Fruit fly (Drosophila melanogaster): ENCODE data around the gene CG42590.

CG42590 gene

DNA sequence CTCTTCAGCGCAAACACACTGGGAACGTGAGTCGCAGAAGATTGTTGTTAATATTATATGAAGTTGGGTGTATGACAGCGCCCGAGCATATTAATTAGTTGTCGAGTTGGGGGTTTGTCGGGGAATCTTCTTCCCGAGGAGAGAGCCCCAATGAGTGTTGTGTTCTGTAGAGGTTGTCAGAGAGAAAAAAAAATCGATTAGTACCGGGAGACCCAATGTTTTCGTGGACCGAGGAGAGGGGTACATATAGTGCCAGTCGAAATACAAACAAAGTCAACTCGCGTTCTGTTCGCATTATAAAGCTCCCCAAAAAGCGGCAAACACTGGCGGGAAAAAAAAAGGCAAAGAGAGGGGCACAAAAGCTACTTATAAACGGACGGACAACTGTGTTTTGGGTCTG is 4.8 kb upstream of the CG42590 start (continued):
- TF ChIP-seq tup (GFP tag; optimal IDR thresholded peaks at IDR 0.05) (no peak), prd (optimal IDR thresholded peaks at IDR 0.05) (no peak), prd (GFP tag; IDR thresholded peaks at IDR 0.05) (no peak), CG3847 (GFP tag; IDR thresholded peaks at IDR 0.05) (no peak), GATAe (GFP tag; conservative IDR thresholded peaks at IDR 0.05) (no peak), hth (optimal IDR thresholded peaks at IDR 0.05) (no peak), CG8765 (GFP tag; IDR thresholded peaks at IDR 0.05) (no peak), CG3838 (GFP tag; optimal IDR thresholded peaks at IDR 0.05) (no peak)

DNA sequence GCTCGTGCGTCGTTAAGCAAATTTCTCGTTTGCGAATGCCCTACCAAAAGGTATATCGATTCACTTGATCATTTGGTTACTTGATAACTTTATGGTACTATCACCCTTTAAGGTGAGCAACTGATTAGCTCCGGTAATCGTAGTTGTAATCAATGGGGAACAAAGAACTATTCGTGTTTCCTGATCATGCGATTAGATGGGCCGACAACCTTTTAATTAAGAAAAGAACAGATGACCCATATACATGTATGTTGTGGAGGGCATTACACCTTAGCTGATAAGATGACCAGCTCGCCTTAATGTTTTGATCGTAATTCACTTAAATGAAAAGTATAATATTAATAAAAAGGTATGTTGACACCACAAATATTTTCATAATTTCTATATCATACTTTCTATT is 4.3 kb upstream of the CG42590 start:
- peak; percentile 3 for TF ChIP-seq gem (tag; optimal IDR thresholded peaks at IDR 0.05)
- TF ChIP-seq al (GFP tag; IDR thresholded peaks at IDR 0.05), result peak; percentile 26; the same call in 1 of the 2 replicates
- peak; percentile 35; the same call in 1 of the 2 replicates for TF ChIP-seq CG32532 (GFP tag; IDR thresholded peaks at IDR 0.05)
- TF ChIP-seq slbo (GFP tag; IDR thresholded peaks at IDR 0.05), result 0 out of 2 replicates have a peak, but pooled peaks have one; percentile 5
- TF ChIP-seq zfh2 (GFP tag; optimal IDR thresholded peaks at IDR 0.05), result peak; percentile 18
- no peak for TF ChIP-seq CG2875 (GFP tag; optimal IDR thresholded peaks at IDR 0.05)
- peak; percentile 9 for TF ChIP-seq mirr (GFP tag; optimal IDR thresholded peaks at IDR 0.05)
- peak; percentile 61 for TF ChIP-seq Vsx1 (GFP tag; optimal IDR thresholded peaks at IDR 0.05)
- TF ChIP-seq CG2120 (GFP tag; optimal IDR thresholded peaks at IDR 0.05), result peak; percentile 15
- TF ChIP-seq CG30020 (tag; optimal IDR thresholded peaks at IDR 0.05), result no peak
- TF ChIP-seq CG7745 (tag; optimal IDR thresholded peaks at IDR 0.05), result peak; percentile 97
- TF ChIP-seq CG14014 (GFP tag; IDR thresholded peaks at IDR 0.05), result peak; percentile 27; the same call in 1 of the 2 replicates
- no peak for TF ChIP-seq CG8290 (GFP tag; optimal IDR thresholded peaks at IDR 0.05)
- peak in 1 of 2 experiments; percentile 42 for TF ChIP-seq CG8290 (tag; optimal IDR thresholded peaks at IDR 0.05)
- TF ChIP-seq CG2678 (tag; optimal IDR thresholded peaks at IDR 0.05), result peak; percentile 23
- TF ChIP-seq D19A (tag; optimal IDR thresholded peaks at IDR 0.05), result peak; percentile 78
- TF ChIP-seq mam (GFP tag; optimal IDR thresholded peaks at IDR 0.05), result peak; percentile 12
- no peak for TF ChIP-seq z (GFP tag; IDR thresholded peaks at IDR 0.05)
- TF ChIP-seq Sox100B (GFP tag; optimal IDR thresholded peaks at IDR 0.05), result peak; percentile 4
- TF ChIP-seq grn (GFP tag; optimal IDR thresholded peaks at IDR 0.05), result peak; percentile 97
- TF ChIP-seq sens (GFP tag), result peak; percentile 57
- TF ChIP-seq slp2 (GFP tag; optimal IDR thresholded peaks at IDR 0.05), result no peak
- TF ChIP-seq Meics (GFP tag; optimal IDR thresholded peaks at IDR 0.05), result peak; percentile 24
- TF ChIP-seq CG3281 (GFP tag; optimal IDR thresholded peaks at IDR 0.05), result peak; percentile 26
- TF ChIP-seq Atf6 (GFP tag; IDR thresholded peaks at IDR 0.05), result no peak
- TF ChIP-seq HLH54F (GFP tag; optimal IDR thresholded peaks at IDR 0.05), result no peak
- TF ChIP-seq scrt (GFP tag; optimal IDR thresholded peaks at IDR 0.05), result no peak
- TF ChIP-seq CG9932 (GFP tag; IDR thresholded peaks at IDR 0.05), result peak; percentile 32; the same call in 1 of the 2 replicates
- TF ChIP-seq CG12769 (tag; optimal IDR thresholded peaks at IDR 0.05), result peak; percentile 40
- TF ChIP-seq grau (tag; optimal IDR thresholded peaks at IDR 0.05), result peak; percentile 28
- TF ChIP-seq Med (GFP tag), result peak; percentile 31
- no peak for TF ChIP-seq gsb (GFP tag; IDR thresholded peaks at IDR 0.05)
- peak; percentile 2 for TF ChIP-seq CG9817 (tag; optimal IDR thresholded peaks at IDR 0.05)
- peak; percentile 33 for TF ChIP-seq GATAe (GFP tag; conservative IDR thresholded peaks at IDR 0.05)
- TF ChIP-seq tio (GFP tag; optimal IDR thresholded peaks at IDR 0.05), result peak; percentile 1
- peak; percentile 6 for TF ChIP-seq CoRest (tag; optimal IDR thresholded peaks at IDR 0.05)
- TF ChIP-seq CG8944 (GFP tag; optimal IDR thresholded peaks at IDR 0.05), result no peak
- no peak for TF ChIP-seq pan (optimal IDR thresholded peaks at IDR 0.05)
- peak in 1 of 2 experiments; percentile 16 for TF ChIP-seq pan (GFP tag; optimal IDR thresholded peaks at IDR 0.05 in 1 of 2, IDR thresholded peaks at IDR 0.05 in 1 of 2)
- peak; percentile 9 for TF ChIP-seq Sox102F (GFP tag; optimal IDR thresholded peaks at IDR 0.05)
- no peak for TF ChIP-seq ap (GFP tag; IDR thresholded peaks at IDR 0.05)
- peak; percentile 77 for TF ChIP-seq exex (tag; optimal IDR thresholded peaks at IDR 0.05)
- no peak for TF ChIP-seq CG11504 (tag; optimal IDR thresholded peaks at IDR 0.05)

All from whole organism, embryonic.